Worm (Caenorhabditis elegans): Measurements from ENCODE around the gene odr-8.

odr-8 gene

ce11 chrIV:6556624-6557368 is 25.7 kb downstream of the odr-8 start, which contains the start of gene try-3 (continued):
- TF ChIP-seq unc-86 (tag; optimal IDR thresholded peaks at IDR 0.05) (peak; percentile 50), pag-3 (tag; optimal IDR thresholded peaks at IDR 0.05; ENCODE audit: borderline replicate concordance, insufficient read depth) (no peak), sup-37 (GFP tag; optimal IDR thresholded peaks at IDR 0.05) (no peak), isw-1 (GFP tag; IDR thresholded peaks at IDR 0.05) (peak; percentile 30), egl-27 (tag; optimal IDR thresholded peaks at IDR 0.05) (no peak), aha-1 (tag; optimal IDR thresholded peaks at IDR 0.05) (no peak), lin-14 (GFP tag; optimal IDR thresholded peaks at IDR 0.05) (peak; percentile 78), fkh-10 (GFP tag; optimal IDR thresholded peaks at IDR 0.05) (peak; percentile 43), efl-3 (GFP tag; optimal IDR thresholded peaks at IDR 0.05) (no peak), unc-30 (tag; optimal IDR thresholded peaks at IDR 0.05) (no peak)

ce11 chrIV:6555388-6556330 is 26.8 kb downstream of the odr-8 start, which contains the start of gene paqr-1:
Gene paqr-1, minus strand, starts transcription at chrIV:6555438.
- TF ChIP-seq vab-15 (tag; optimal IDR thresholded peaks at IDR 0.05) (no peak), lin-15B (tag; optimal IDR thresholded peaks at IDR 0.05) (peak; percentile 27), zip-4 (GFP tag; optimal IDR thresholded peaks at IDR 0.05) (peak; percentile 63), Y116A8C.19 (tag; optimal IDR thresholded peaks at IDR 0.05; ENCODE audit: borderline replicate concordance) (no peak), ceh-63 (GFP tag; optimal IDR thresholded peaks at IDR 0.05) (no peak), lin-14 (GFP tag; optimal IDR thresholded peaks at IDR 0.05) (peak; percentile 47), grh-1 (GFP tag; IDR thresholded peaks at IDR 0.05) (no peak), egl-13 (tag; optimal IDR thresholded peaks at IDR 0.05) (no peak), swsn-7 (tag; optimal IDR thresholded peaks at IDR 0.05) (peak; percentile 2), hlh-4 (tag; optimal IDR thresholded peaks at IDR 0.05) (no peak), mab-9 (GFP tag; IDR thresholded peaks at IDR 0.05) (no peak), sup-37 (GFP tag; optimal IDR thresholded peaks at IDR 0.05) (peak; percentile 18), lin-13 (GFP tag; optimal IDR thresholded peaks at IDR 0.05) (no peak), nhr-11 (tag; optimal IDR thresholded peaks at IDR 0.05) (no peak), aly-2 (tag; optimal IDR thresholded peaks at IDR 0.05) (no peak), dsc-1 (tag; optimal IDR thresholded peaks at IDR 0.05) (no peak), blmp-1 (tag; optimal IDR thresholded peaks at IDR 0.05) (peak; percentile 40), C34B4.2 (tag; optimal IDR thresholded peaks at IDR 0.05) (no peak), nhr-76 (tag; optimal IDR thresholded peaks at IDR 0.05) (no peak), unc-62 (GFP tag; optimal IDR thresholded peaks at IDR 0.05) (no peak), lin-35 (GFP tag; optimal IDR thresholded peaks at IDR 0.05) (peak; percentile 66 to 81), C16A3.4 (tag; optimal IDR thresholded peaks at IDR 0.05) (no peak), nhr-85 (tag) (peak; percentile 87), mdl-1 (tag; optimal IDR thresholded peaks at IDR 0.05) (peak in 1 of 2 experiments; percentile 74), nhr-28 (tag; optimal IDR thresholded peaks at IDR 0.05) (no peak), sptf-1 (tag; optimal IDR thresholded peaks at IDR 0.05) (no peak), tlp-1 (tag; optimal IDR thresholded peaks at IDR 0.05) (no peak), alr-1 (tag; optimal IDR thresholded peaks at IDR 0.05; ENCODE audit: borderline replicate concordance) (no peak), nhr-20 (tag; optimal IDR thresholded peaks at IDR 0.05) (peak; percentile 76), snpc-4 (tag; optimal IDR thresholded peaks at IDR 0.05) (no peak), pag-3 (tag; optimal IDR thresholded peaks at IDR 0.05; ENCODE audit: borderline replicate concordance, insufficient read depth) (no peak), aha-1 (tag; optimal IDR thresholded peaks at IDR 0.05) (no peak), nhr-237 (tag; optimal IDR thresholded peaks at IDR 0.05) (no peak), unc-98 (GFP tag; IDR thresholded peaks at IDR 0.05) (no peak), fkh-10 (GFP tag; optimal IDR thresholded peaks at IDR 0.05) (no peak), ces-1 (GFP tag; optimal IDR thresholded peaks at IDR 0.05) (no peak), rnt-1 (tag; optimal IDR thresholded peaks at IDR 0.05) (peak; percentile 40), elt-2 (tag; optimal IDR thresholded peaks at IDR 0.05) (peak; percentile 50), hpl-2 (GFP tag; optimal IDR thresholded peaks at IDR 0.05) (no peak), efl-1 (optimal IDR thresholded peaks at IDR 0.05) (peak; percentile 80 to 85), efl-1 (GFP tag; optimal IDR thresholded peaks at IDR 0.05 in 1 of 2) (peak; percentile 81 to 94), ceh-8 (GFP tag; optimal IDR thresholded peaks at IDR 0.05) (no peak)
